Worm (Caenorhabditis elegans) whole organism, young adult: ENCODE results near the gene hphd-1.
A peak's percentile ranks its signal among the peaks of the same experiment; 100 is the strongest.

Source experiments
- B0019.2 ChIP-seq: fragments of 200-800 bp; sonication (Bioruptor generic); conservative IDR thresholded peaks from 2 replicates; pipeline ENCODE4 v1.3.6; 2022; ENCODE audit warnings: missing genetic modification reagents, missing genetic modification characterization, missing compliant biosample characterization
- B0035.1 ChIP-seq: sonication (generic microtip); optimal IDR thresholded peaks from 2 replicates; lab custom pipeline; 2016; ENCODE audit warnings: missing genetic modification characterization, mild to moderate bottlenecking, missing compliant biosample characterization, missing genotype, missing genetic modification reagents
- B0336.3 ChIP-seq: fragments of 200-800 bp; sonication (Bioruptor generic); IDR thresholded peaks from 2 replicates; pipeline ENCODE4 v1.3.6; 2022; ENCODE audit warnings: missing genetic modification characterization, missing compliant biosample characterization
- D2030.7 ChIP-seq: fragments of 200-800 bp; sonication (Bioruptor generic); IDR thresholded peaks from 2 replicates; pipeline ENCODE4 v1.3.6; 2022; ENCODE audit warnings: missing genetic modification reagents, missing genetic modification characterization, missing compliant biosample characterization
- F33H1.4 ChIP-seq: fragments of 200-800 bp; sonication (Bioruptor generic); IDR thresholded peaks from 2 replicates; pipeline ENCODE4 v1.3.6; 2022; ENCODE audit warnings: missing genetic modification reagents, missing genetic modification characterization, missing compliant biosample characterization
- T07F8.4 ChIP-seq: sonication (generic microtip); optimal IDR thresholded peaks from 2 replicates; lab custom pipeline; 2016; ENCODE audit warnings: mild to moderate bottlenecking, missing genetic modification characterization, moderate library complexity, missing compliant biosample characterization
- Y53F4B.3 ChIP-seq: fragments of 200-800 bp; sonication (Bioruptor generic); IDR thresholded peaks from 2 replicates; pipeline ENCODE4 v1.3.6; 2022; ENCODE audit warnings: missing genetic modification reagents, missing genetic modification characterization, missing compliant biosample characterization
- Y53G8AR.9 ChIP-seq: fragments of 200-800 bp; sonication (Bioruptor generic); conservative IDR thresholded peaks from 2 replicates; pipeline ENCODE4 v1.3.6; 2022; ENCODE audit warnings: missing genetic modification reagents, missing genetic modification characterization, missing compliant biosample characterization
- ZK185.1 ChIP-seq: sonication (generic microtip); optimal IDR thresholded peaks from 2 replicates; lab custom pipeline; 2016; ENCODE audit warnings: mild to moderate bottlenecking, missing genetic modification characterization, missing compliant biosample characterization; ENCODE audit not compliant: poor library complexity, severe bottlenecking
- attf-5 ChIP-seq: fragments of 200-800 bp; sonication (Bioruptor generic); optimal IDR thresholded peaks from 2 replicates; lab custom pipeline; 2018; ENCODE audit warnings: mild to moderate bottlenecking, missing genetic modification characterization, missing compliant biosample characterization
- cebp-1 ChIP-seq, 2 experiments: fragments of 200-800 bp in 1 of 2; sonication (Bioruptor generic) in 1 of 2; sonication (generic microtip) in 1 of 2; IDR thresholded peaks in 1 of 2; optimal IDR thresholded peaks in 1 of 2; 2 replicates each; pipeline versions ENCODE4 v1.3.6 to Lab custom; 2017 to 2022; ENCODE audit warnings: missing compliant biosample characterization in 2 of 2, missing genetic modification characterization in 2 of 2, mild to moderate bottlenecking in 1 of 2, missing genetic modification reagents in 1 of 2, moderate library complexity in 1 of 2
- ceh-100 ChIP-seq: fragments of 200-800 bp; sonication (Bioruptor generic); IDR thresholded peaks from 2 replicates; pipeline ENCODE4 v1.3.6; 2022; ENCODE audit warnings: missing genetic modification reagents, missing genetic modification characterization, missing compliant biosample characterization
- ceh-91 ChIP-seq: fragments of 200-800 bp; sonication (Bioruptor generic); IDR thresholded peaks from 2 replicates; pipeline ENCODE4 v1.3.6; 2022; ENCODE audit warnings: missing genetic modification reagents, missing genetic modification characterization, missing compliant biosample characterization
- dox-1 ChIP-seq: fragments of 200-800 bp; sonication (Bioruptor generic); IDR thresholded peaks from 2 replicates; pipeline ENCODE4 v1.3.6; 2022; ENCODE audit warnings: missing genetic modification reagents, missing genetic modification characterization, missing compliant biosample characterization
- egl-44 ChIP-seq: fragments of 200-800 bp; sonication (Bioruptor generic); IDR thresholded peaks from 2 replicates; pipeline ENCODE4 v1.3.6; 2022; ENCODE audit warnings: missing genetic modification reagents, missing genetic modification characterization, missing compliant biosample characterization
- hmg-1.2 ChIP-seq: fragments of 200-800 bp; sonication (Bioruptor generic); IDR thresholded peaks from 2 replicates; pipeline ENCODE4 v1.3.6; 2022; ENCODE audit warnings: missing genetic modification reagents, missing genetic modification characterization, missing compliant biosample characterization
- hsf-1 ChIP-seq: fragments of 200-800 bp; sonication (Bioruptor generic); IDR thresholded peaks from 2 replicates; pipeline ENCODE4 v1.3.6; 2022; ENCODE audit warnings: missing genetic modification reagents, missing genetic modification characterization, missing compliant biosample characterization
- let-607 ChIP-seq, 2 experiments: fragments of 200-800 bp in 1 of 2; sonication (Bioruptor generic) in 1 of 2; sonication (generic microtip) in 1 of 2; optimal IDR thresholded peaks; 2 replicates each; lab custom pipeline; 2016 to 2018; ENCODE audit warnings: mild to moderate bottlenecking in 2 of 2, missing compliant biosample characterization in 2 of 2, missing genetic modification characterization in 2 of 2, moderate library complexity in 2 of 2, missing genotype in 1 of 2
- lin-35 ChIP-seq, 3 experiments: fragments of 150-350 bp in 2 of 3; sonication (generic microtip) in 1 of 3; optimal IDR thresholded peaks; 2 replicates each; lab custom pipeline; 2014 to 2018; ENCODE audit warnings: missing biosample characterization in 3 of 3, missing genetic modification characterization in 3 of 3, missing genetic modification reagents in 3 of 3
- lin-40 ChIP-seq: sonication (generic microtip); optimal IDR thresholded peaks from 2 replicates; lab custom pipeline; 2016; ENCODE audit warnings: missing genetic modification characterization, mild to moderate bottlenecking, missing compliant biosample characterization, missing genotype, missing genetic modification reagents
- lsl-1 ChIP-seq: fragments of 200-800 bp; sonication (Bioruptor generic); optimal IDR thresholded peaks from 2 replicates; lab custom pipeline; 2018; ENCODE audit warnings: mild to moderate bottlenecking, missing genetic modification characterization, moderate library complexity, missing compliant biosample characterization
- madf-3 ChIP-seq: fragments of 200-800 bp; sonication (Bioruptor generic); IDR thresholded peaks from 2 replicates; pipeline ENCODE4 v1.3.6; 2022; ENCODE audit warnings: missing genetic modification reagents, missing genetic modification characterization, missing compliant biosample characterization
- madf-6 ChIP-seq: fragments of 200-800 bp; sonication (Bioruptor generic); IDR thresholded peaks from 2 replicates; pipeline ENCODE4 v1.3.6; 2022; ENCODE audit warnings: missing genetic modification reagents, missing genetic modification characterization, missing compliant biosample characterization
- madf-8 ChIP-seq: fragments of 200-800 bp; sonication (Bioruptor generic); conservative IDR thresholded peaks from 2 replicates; pipeline ENCODE4 v1.3.6; 2022; ENCODE audit warnings: missing genetic modification reagents, missing genetic modification characterization, missing compliant biosample characterization
- mcd-1 ChIP-seq: fragments of 200-800 bp; sonication (Bioruptor generic); IDR thresholded peaks from 2 replicates; pipeline ENCODE4 v1.3.6; 2022; ENCODE audit warnings: missing genetic modification reagents, missing genetic modification characterization, missing compliant biosample characterization
- nfyb-1 ChIP-seq: fragments of 200-800 bp; sonication (Bioruptor generic); IDR thresholded peaks from 2 replicates; pipeline ENCODE4 v1.3.6; 2022; ENCODE audit warnings: missing genetic modification reagents, missing genetic modification characterization, missing compliant biosample characterization
- nhr-80 ChIP-seq: sonication (generic microtip); optimal IDR thresholded peaks from 2 replicates; lab custom pipeline; 2016; ENCODE audit warnings: missing genetic modification characterization, missing compliant biosample characterization
- pha-4 ChIP-seq: fragments of 150-350 bp; sonication (generic microtip); optimal IDR thresholded peaks from 2 replicates; lab custom pipeline; 2014; ENCODE audit warnings: missing biosample characterization, missing genetic modification reagents, missing genetic modification characterization
- rcor-1 ChIP-seq: fragments of 200-800 bp; sonication (Bioruptor generic); IDR thresholded peaks from 2 replicates; pipeline ENCODE4 v1.3.6; 2022; ENCODE audit warnings: missing genetic modification reagents, missing genetic modification characterization, missing compliant biosample characterization
- snpc-1.1 ChIP-seq: sonication (generic microtip); optimal IDR thresholded peaks from 2 replicates; lab custom pipeline; 2017; ENCODE audit warnings: missing genetic modification characterization, mild to moderate bottlenecking, missing compliant biosample characterization, antibody characterized with exemption, moderate library complexity, missing genotype, missing genetic modification reagents; ENCODE audit not compliant: insufficient read depth
- snpc-4 ChIP-seq, 5 experiments: fragments of 150-350 bp in 1 of 5; sonication (generic microtip) in 4 of 5; optimal IDR thresholded peaks; 2 replicates each; lab custom pipeline; 2014 to 2018; ENCODE audit warnings: missing genetic modification characterization in 5 of 5, missing biosample characterization in 3 of 5, antibody characterized with exemption in 2 of 5, mild to moderate bottlenecking in 2 of 5, missing compliant biosample characterization in 2 of 5, missing genotype in 2 of 5, moderate library complexity in 2 of 5, missing genetic modification reagents in 1 of 5
- tbp1 ChIP-seq: fragments of 200-800 bp; sonication (Bioruptor generic); optimal IDR thresholded peaks from 2 replicates; lab custom pipeline; 2018; ENCODE audit warnings: mild to moderate bottlenecking, missing genetic modification characterization, missing compliant biosample characterization
- xnd-1 ChIP-seq: sonication (generic microtip); optimal IDR thresholded peaks from 2 replicates; lab custom pipeline; 2016; ENCODE audit warnings: missing genotype, missing genetic modification reagents, missing genetic modification characterization, missing compliant biosample characterization
- zim-3 ChIP-seq: sonication (generic microtip); optimal IDR thresholded peaks from 2 replicates; lab custom pipeline; 2017; ENCODE audit warnings: mild to moderate bottlenecking, missing genetic modification characterization, moderate library complexity, missing compliant biosample characterization
- ztf-28 ChIP-seq: fragments of 200-800 bp; sonication (Bioruptor generic); IDR thresholded peaks from 2 replicates; pipeline ENCODE4 v1.3.6; 2022; ENCODE audit warnings: missing genetic modification reagents, missing genetic modification characterization, missing compliant biosample characterization

hphd-1 gene

ce11 chrII:12996249-12996648, at the start of gene hphd-1:
hphd-1 (minus strand) TSS chrII:12996571.
- TF ChIP-seq T07F8.4 (tag; lab: Kevin White, UChicago), result no peak
- no peak for TF ChIP-seq B0019.2
- peak in 1 of 2 experiments; percentile 65 for TF ChIP-seq let-607 (tag; optimal IDR thresholded peaks at IDR 0.05; lab: Kevin White, UChicago)
- peak; percentile 77 for TF ChIP-seq hmg-1.2
- peak; percentile 37 for TF ChIP-seq lin-40 (tag; lab: Kevin White, UChicago)
- 0 out of 2 replicates have a peak, but pooled peaks have one; percentile 33 for TF ChIP-seq Y53G8AR.9 (GFP tag; lab: Robert Waterston, UW)
- peak; percentile 69 for TF ChIP-seq nhr-80 (tag; lab: Kevin White, UChicago)
- peak; percentile 13 for TF ChIP-seq snpc-1.1 (tag; lab: Kevin White, UChicago)
- peak; percentile 49 for TF ChIP-seq attf-5 (GFP tag; lab: Kevin White, UChicago)
- TF ChIP-seq tbp1 (GFP tag; lab: Kevin White, UChicago), result peak; percentile 13
- TF ChIP-seq B0035.1, result no peak
- no peak for TF ChIP-seq ceh-100 (GFP tag; lab: Robert Waterston, UW)
- TF ChIP-seq Y53F4B.3 (GFP tag; lab: Robert Waterston, UW), result no peak
- TF ChIP-seq egl-44 (GFP tag; lab: Robert Waterston, UW), result 0 out of 2 replicates have a peak, but pooled peaks have one; percentile 38
- no peak for TF ChIP-seq B0336.3 (GFP tag; lab: Robert Waterston, UW)
- TF ChIP-seq snpc-4 (GFP tag; optimal IDR thresholded peaks at IDR 0.05; lab: Kevin White, UChicago), result no peak
- peak in 3 of 4 experiments; percentile 21 to 72 (median 65) for TF ChIP-seq snpc-4 (tag; optimal IDR thresholded peaks at IDR 0.05; lab: Kevin White, UChicago)
- TF ChIP-seq pha-4, result no peak
- TF ChIP-seq lin-35 (GFP tag; optimal IDR thresholded peaks at IDR 0.05; lab: Kevin White, UChicago), result no peak
- no peak for TF ChIP-seq zim-3 (tag; lab: Kevin White, UChicago)
- peak; percentile 24 for TF ChIP-seq ZK185.1 (tag; lab: Kevin White, UChicago)
- TF ChIP-seq cebp-1 (GFP tag; IDR thresholded peaks at IDR 0.05; lab: Robert Waterston, UW), result no peak
- peak; percentile 37 for TF ChIP-seq cebp-1 (tag; optimal IDR thresholded peaks at IDR 0.05; lab: Kevin White, UChicago)

ce11 chrII:13043433-13044054, 47.2 kb upstream of the hphd-1 start, which contains the start of gene puf-6:
puf-6 (minus strand) TSS chrII:13043445.
- TF ChIP-seq ceh-91 (GFP tag; lab: Robert Waterston, UW), result peak; percentile 89
- 0 out of 2 replicates have a peak, but pooled peaks have one; percentile 10 for TF ChIP-seq mcd-1 (GFP tag; lab: Robert Waterston, UW)
- TF ChIP-seq F33H1.4 (GFP tag; lab: Robert Waterston, UW), result peak; percentile 90
- TF ChIP-seq rcor-1 (GFP tag; lab: Robert Waterston, UW), result peak; percentile 21; the same call in 1 of the 2 replicates
- peak; percentile 56; the same call in 1 of the 2 replicates for TF ChIP-seq dox-1
- TF ChIP-seq hsf-1, result peak; percentile 73
- peak; percentile 87 for TF ChIP-seq madf-8 (GFP tag; lab: Robert Waterston, UW)
- 0 out of 2 replicates have a peak, but pooled peaks have one; percentile 31 for TF ChIP-seq B0019.2
- TF ChIP-seq nfyb-1, result peak; percentile 10; the same call in 1 of the 2 replicates
- TF ChIP-seq lsl-1, result peak; percentile 79
- TF ChIP-seq hmg-1.2, result peak; percentile 21; the same call in 1 of the 2 replicates
- TF ChIP-seq D2030.7 (GFP tag; lab: Robert Waterston, UW), result peak; percentile 81
- TF ChIP-seq madf-3 (GFP tag; lab: Robert Waterston, UW), result 0 out of 2 replicates have a peak, but pooled peaks have one; percentile 41
- peak; percentile 97 for TF ChIP-seq madf-6 (GFP tag; lab: Robert Waterston, UW)
- TF ChIP-seq xnd-1 (tag; lab: Kevin White, UChicago), result peak; percentile 67
- 0 out of 2 replicates have a peak, but pooled peaks have one; percentile 68 for TF ChIP-seq ztf-28
- TF ChIP-seq, all 124 proteins: peak for 16; not testable (repeated sequence) for 108
